Fruit fly (Drosophila melanogaster): ENCODE data around the gene shps.

Gene shps

DNA sequence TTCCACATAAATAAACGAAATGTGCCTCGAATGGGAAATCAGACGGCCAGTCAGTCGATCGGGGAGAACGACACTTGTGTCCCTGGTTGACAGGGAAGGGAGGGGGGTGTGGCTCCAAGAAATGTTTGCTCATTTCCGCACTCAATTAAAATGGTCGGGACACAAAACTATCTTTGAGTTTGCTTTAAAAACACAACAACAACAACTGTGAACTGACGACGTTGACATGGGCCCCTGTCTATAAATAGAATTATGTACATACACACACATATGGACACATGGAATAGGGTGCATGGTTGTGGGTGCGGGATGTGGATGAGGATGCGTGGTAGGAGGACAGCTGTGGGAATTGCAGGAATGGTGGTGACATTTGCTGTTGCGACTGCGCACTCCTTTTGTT is 9.3 kb upstream of the shps start (continued):
- TF ChIP-seq CG10431 (GFP tag; optimal IDR thresholded peaks at IDR 0.05) (no peak), CG14710 (tag; optimal IDR thresholded peaks at IDR 0.05) (peak; percentile 2), CG12219 (GFP tag; optimal IDR thresholded peaks at IDR 0.05) (no peak), twi (tag; optimal IDR thresholded peaks at IDR 0.05) (peak; percentile 95), CG8478 (optimal IDR thresholded peaks at IDR 0.05) (peak; percentile 2), crol (GFP tag; IDR thresholded peaks at IDR 0.05) (peak; percentile 78), CG13624 (GFP tag; optimal IDR thresholded peaks at IDR 0.05) (no peak), Kr (GFP tag; optimal IDR thresholded peaks at IDR 0.05) (peak; percentile 44), CG10209 (GFP tag; optimal IDR thresholded peaks at IDR 0.05) (peak; percentile 18)

DNA sequence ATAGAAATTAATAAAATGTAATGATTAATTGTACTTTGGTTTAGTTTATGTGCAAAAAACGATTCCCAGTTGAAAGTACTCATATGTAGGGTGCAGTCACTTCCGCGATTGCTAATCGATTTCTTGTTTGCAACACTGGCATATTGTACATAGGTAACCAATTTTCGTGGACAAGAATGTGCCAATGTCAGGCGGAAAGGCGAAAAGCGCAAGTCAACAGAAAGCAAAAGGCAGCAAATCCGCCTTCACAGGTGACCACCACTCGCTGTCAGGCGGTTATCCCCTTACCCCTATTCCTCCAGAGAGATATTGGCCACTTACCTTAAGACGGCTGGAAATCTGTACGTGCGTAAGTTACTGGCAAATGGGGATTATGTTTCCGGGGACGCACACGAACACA is 8.8 kb upstream of the shps start:
- TF ChIP-seq hkb (optimal IDR thresholded peaks at IDR 0.05) (peak; percentile 9), hkb (GFP tag; IDR thresholded peaks at IDR 0.05) (no peak), Mad (GFP tag; optimal IDR thresholded peaks at IDR 0.05) (no peak), tll (GFP tag; optimal IDR thresholded peaks at IDR 0.05) (peak in 1 of 2 experiments; percentile 30)

DNA sequence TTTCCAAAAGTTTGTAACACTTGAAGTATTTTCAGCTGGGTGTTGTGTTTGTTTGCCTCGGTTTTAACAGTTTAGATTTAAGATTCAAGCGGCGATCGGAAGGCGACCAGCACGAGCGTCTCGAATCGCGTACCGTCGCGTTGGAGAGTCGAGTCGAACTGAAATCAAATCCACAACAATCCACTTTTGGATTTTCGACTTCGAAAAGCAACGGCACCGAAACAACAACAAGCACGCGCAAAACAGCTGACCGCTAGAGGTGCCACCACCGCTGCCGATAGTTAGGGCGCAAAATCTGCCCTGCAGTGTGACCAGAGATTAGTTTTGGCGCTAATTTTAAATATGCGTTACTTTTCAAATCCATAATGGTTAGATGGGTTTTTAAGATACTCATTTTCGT is 8.3 kb upstream of the shps start, which contains the start of gene jar:
Gene jar (minus strand): TSS at position 163 of the 400 bp plus-strand sequence.
- TF ChIP-seq CG8281 (tag; optimal IDR thresholded peaks at IDR 0.05) (no peak), CHES-1-like (GFP tag; optimal IDR thresholded peaks at IDR 0.05) (peak; percentile 66), nerfin-2 (GFP tag; IDR thresholded peaks at IDR 0.05; ENCODE audit: partially characterized antibody) (peak; percentile 54; the same call in 1 of the 2 replicates), CG6272 (GFP tag; IDR thresholded peaks at IDR 0.05) (0 out of 2 replicates have a peak, but pooled peaks have one; percentile 19), stwl (tag; optimal IDR thresholded peaks at IDR 0.05) (peak; percentile 35), CG9932 (GFP tag; IDR thresholded peaks at IDR 0.05) (peak; percentile 32; the same call in 1 of the 2 replicates), fd102C (GFP tag; optimal IDR thresholded peaks at IDR 0.05) (peak; percentile 21), nmo (GFP tag; optimal IDR thresholded peaks at IDR 0.05) (peak; percentile 45), schlank (tag; optimal IDR thresholded peaks at IDR 0.05) (peak; percentile 34), CG30020 (tag; optimal IDR thresholded peaks at IDR 0.05) (peak; percentile 11), unc-4 (GFP tag; IDR thresholded peaks at IDR 0.05; ENCODE audit: partially characterized antibody) (peak; percentile 93), CG1024 (GFP tag; IDR thresholded peaks at IDR 0.05) (peak; percentile 45), kni (GFP tag; optimal IDR thresholded peaks at IDR 0.05) (peak; percentile 62), fd64A (GFP tag; optimal IDR thresholded peaks at IDR 0.05) (peak; percentile 1), CG10366 (GFP tag; IDR thresholded peaks at IDR 0.05) (peak; percentile 40), hkb (optimal IDR thresholded peaks at IDR 0.05) (no peak), hkb (GFP tag; IDR thresholded peaks at IDR 0.05) (peak; percentile 39; the same call in 1 of the 2 replicates), Stat92E (GFP tag; optimal IDR thresholded peaks at IDR 0.05) (peak in 1 of 3 experiments; percentile 73), stc (GFP tag; IDR thresholded peaks at IDR 0.05) (peak; percentile 57), rib (GFP tag; IDR thresholded peaks at IDR 0.05) (peak; percentile 65), vnd (GFP tag; IDR thresholded peaks at IDR 0.05; ENCODE audit: partially characterized antibody) (peak; percentile 74), CG17829 (tag; optimal IDR thresholded peaks at IDR 0.05) (peak; percentile 61), az2 (GFP tag; optimal IDR thresholded peaks at IDR 0.05) (no peak), Sox100B (GFP tag; optimal IDR thresholded peaks at IDR 0.05) (no peak), CG10543 (GFP tag; optimal IDR thresholded peaks at IDR 0.05) (peak; percentile 71), wdn (GFP tag; IDR thresholded peaks at IDR 0.05) (no peak), CoRest (tag; optimal IDR thresholded peaks at IDR 0.05) (peak; percentile 50), CG1603 (tag; optimal IDR thresholded peaks at IDR 0.05) (peak; percentile 90), HLH4C (GFP tag; IDR thresholded peaks at IDR 0.05; ENCODE audit: partially characterized antibody) (peak; percentile 73), Pdp1 (GFP tag; optimal IDR thresholded peaks at IDR 0.05) (peak in 1 of 2 experiments; percentile 12), CrebB (tag; optimal IDR thresholded peaks at IDR 0.05) (peak; percentile 70), MBD-R2 (GFP tag; IDR thresholded peaks at IDR 0.05) (peak; percentile 45; the same call in 1 of the 2 replicates), nau (GFP tag; optimal IDR thresholded peaks at IDR 0.05) (peak; percentile 31), CG18011 (GFP tag; optimal IDR thresholded peaks at IDR 0.05) (no peak), CG12071 (GFP tag; optimal IDR thresholded peaks at IDR 0.05) (peak; percentile 71)

Data from whole organism, embryonic.